Fruit fly (Drosophila melanogaster): Measurements from ENCODE around the gene CG2841.

CG2841 gene

DNA sequence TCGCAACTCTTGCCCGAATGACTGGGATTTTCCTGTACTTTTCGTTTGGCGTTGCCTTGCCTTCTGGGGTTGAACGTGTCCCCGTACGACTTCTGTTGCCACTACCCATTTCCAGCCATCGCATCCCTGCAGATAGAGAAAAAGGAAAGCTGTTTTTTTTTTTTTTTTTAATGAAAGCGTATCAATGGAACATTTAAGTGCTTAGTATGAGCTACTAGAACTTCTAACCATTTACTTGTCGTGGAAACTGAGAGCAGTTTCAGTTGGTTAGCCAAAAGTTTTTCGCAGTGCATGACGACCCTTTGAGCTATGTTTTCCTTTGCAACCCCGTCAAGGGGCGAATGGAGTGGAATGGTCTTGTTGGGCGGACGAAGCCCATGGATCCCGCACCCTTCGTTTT, 36.8 kb downstream of the CG2841 start (continued):
- no peak for TF ChIP-seq Vsx2 (GFP tag; optimal IDR thresholded peaks at IDR 0.05; ENCODE audit: partially characterized antibody)

DNA sequence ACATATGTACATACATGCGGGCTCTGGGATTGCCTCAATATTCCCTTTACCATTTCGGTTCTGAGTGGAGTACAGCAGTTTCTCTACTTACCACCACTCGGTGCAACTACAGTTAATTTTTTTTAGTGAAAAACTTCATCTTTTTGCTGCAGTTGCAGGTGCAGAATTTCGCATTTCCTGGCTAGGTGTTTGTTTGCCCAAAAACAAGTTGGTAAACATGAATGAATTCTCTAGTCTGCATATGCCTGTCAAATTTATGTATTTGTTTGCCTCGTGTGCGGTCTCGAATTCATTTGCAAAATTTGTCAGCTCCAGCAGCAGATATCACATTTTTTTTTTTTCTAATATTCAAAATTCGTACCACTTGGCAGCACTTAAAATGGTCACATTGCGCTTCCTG, 39.3 kb downstream of the CG2841 start, which contains the start of gene CG2854:
TSS of gene CG2854 (plus strand) at position 301 of the 400 bp plus-strand sequence.
- TF ChIP-seq Dfd (GFP tag; optimal IDR thresholded peaks at IDR 0.05), result no peak

DNA sequence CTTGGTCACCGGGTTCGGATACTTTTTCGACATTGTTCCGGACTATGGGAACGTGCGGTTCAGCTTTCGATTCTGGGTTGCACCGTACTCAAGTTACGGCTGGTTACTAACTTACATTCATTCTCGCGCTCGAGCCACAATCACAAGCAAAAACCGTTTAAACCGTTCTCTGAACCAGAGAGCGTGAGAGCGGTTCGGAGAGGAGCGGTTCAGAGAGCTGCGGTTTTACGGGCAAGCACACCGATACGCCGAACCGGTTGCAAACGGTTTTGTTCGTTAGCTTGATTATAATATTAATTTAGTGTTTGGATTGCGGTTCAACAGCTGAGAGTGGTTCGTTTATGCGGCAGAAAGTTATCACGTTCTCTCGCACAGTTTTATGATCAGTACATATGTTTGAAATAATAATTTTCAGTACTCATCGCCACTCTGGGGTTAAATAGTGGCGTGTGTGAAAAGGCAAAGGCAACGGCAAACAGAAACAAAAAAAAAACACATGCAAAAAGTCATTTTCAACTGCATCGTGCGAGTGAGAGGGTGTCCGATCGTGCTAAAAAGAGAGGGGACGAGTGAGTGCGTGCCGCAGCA, 40.4 kb downstream of the CG2841 start, which contains the start of gene CG14050:
TSS of gene CG14050 (minus strand) at position 560 of the 588 bp plus-strand sequence.
- TF ChIP-seq woc (GFP tag; optimal IDR thresholded peaks at IDR 0.05) (no peak), foxo (GFP tag; optimal IDR thresholded peaks at IDR 0.05) (peak in 1 of 2 experiments; percentile 20), fru (GFP tag; optimal IDR thresholded peaks at IDR 0.05) (peak; percentile 26)

DNA sequence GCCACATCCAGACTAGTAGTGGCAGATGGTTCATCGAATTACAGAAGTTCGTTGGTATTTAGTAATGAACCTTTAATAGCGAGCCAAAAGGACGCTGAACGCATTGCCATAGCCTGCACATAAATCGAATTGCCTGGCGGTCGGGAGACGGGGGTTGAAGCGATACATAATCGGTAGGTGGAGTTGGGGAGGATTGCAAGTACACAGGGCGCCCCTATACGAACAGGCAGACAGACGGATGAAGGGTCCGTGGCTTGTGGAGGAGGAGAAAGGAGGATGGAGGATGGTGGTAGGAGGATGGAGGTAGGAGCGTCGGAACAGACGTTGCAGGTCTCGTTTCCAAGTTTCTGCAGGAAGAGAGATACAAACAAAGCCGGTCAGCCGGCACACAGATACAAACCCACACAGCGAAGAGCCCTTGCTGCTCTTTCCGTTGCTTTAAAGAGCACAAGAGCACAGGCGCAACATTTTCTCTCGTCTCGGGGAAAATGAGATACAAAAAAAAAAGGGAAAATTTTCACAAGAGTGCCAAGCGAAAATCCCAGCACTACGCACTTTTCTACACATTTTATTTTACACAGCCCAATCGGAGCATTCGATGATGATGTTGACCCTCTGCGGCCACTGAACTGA, 42.4 kb downstream of the CG2841 start:
- TF ChIP-seq rgr (GFP tag; optimal IDR thresholded peaks at IDR 0.05), result no peak
- peak; percentile 20 for TF ChIP-seq psq (GFP tag; optimal IDR thresholded peaks at IDR 0.05)
- TF ChIP-seq foxo (GFP tag; optimal IDR thresholded peaks at IDR 0.05), result peak in 1 of 2 experiments; percentile 5

DNA sequence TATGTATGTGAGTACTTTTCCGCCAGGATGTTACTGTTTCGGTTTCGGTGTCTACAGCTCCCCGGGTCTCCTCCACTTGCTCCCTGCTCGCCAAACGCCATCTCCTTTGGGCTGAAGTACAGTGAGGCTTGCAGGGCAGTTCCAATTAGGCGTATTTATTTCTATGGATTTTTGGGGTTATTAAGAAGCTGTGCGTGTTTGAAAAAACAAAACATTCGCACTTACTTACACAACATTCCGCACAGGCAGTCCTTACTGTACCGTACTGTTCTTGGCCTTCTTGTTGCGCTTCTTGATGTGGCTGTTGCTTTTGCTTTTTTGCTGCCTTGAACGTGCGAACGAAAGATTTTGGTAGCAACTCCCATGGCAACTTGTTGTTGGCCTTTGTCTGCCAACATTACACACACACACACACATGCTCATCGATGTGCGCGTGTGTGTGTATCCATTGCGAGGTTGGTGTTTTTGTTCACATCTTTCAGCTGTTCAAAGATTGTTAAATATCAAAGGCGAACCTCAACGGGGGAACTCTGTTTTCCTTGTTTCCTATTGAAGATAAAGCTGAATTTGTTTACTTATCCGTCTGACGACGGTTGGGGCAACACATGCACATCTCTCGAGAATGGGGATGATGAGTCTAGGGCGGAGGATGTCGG, 44.1 kb downstream of the CG2841 start:
- TF ChIP-seq rgr (GFP tag; optimal IDR thresholded peaks at IDR 0.05) (peak; percentile 95), CrebA (GFP tag; optimal IDR thresholded peaks at IDR 0.05; ENCODE audit: borderline replicate concordance) (no peak), CG32264 (GFP tag; optimal IDR thresholded peaks at IDR 0.05) (peak; percentile 88), HLH106 (tag; optimal IDR thresholded peaks at IDR 0.05) (peak; percentile 93), Vsx2 (GFP tag; optimal IDR thresholded peaks at IDR 0.05; ENCODE audit: partially characterized antibody) (no peak), Dif (GFP tag; optimal IDR thresholded peaks at IDR 0.05; ENCODE audit: partially characterized antibody) (no peak), psq (GFP tag; optimal IDR thresholded peaks at IDR 0.05) (peak; percentile 93), CG9705 (GFP tag; optimal IDR thresholded peaks at IDR 0.05) (peak; percentile 83), Jra (GFP tag; optimal IDR thresholded peaks at IDR 0.05) (peak; percentile 92), Mio (GFP tag; optimal IDR thresholded peaks at IDR 0.05) (peak; percentile 80), usp (GFP tag; optimal IDR thresholded peaks at IDR 0.05) (no peak), dl (GFP tag; optimal IDR thresholded peaks at IDR 0.05; ENCODE audit: insufficient read depth in 1 of 2, partially characterized antibody in 2 of 2) (no peak), woc (GFP tag; optimal IDR thresholded peaks at IDR 0.05) (peak; percentile 97), pan (optimal IDR thresholded peaks at IDR 0.05) (no peak), Abd-B (GFP tag; optimal IDR thresholded peaks at IDR 0.05) (no peak), OdsH (GFP tag; optimal IDR thresholded peaks at IDR 0.05) (peak; percentile 93), fru (GFP tag; optimal IDR thresholded peaks at IDR 0.05) (peak; percentile 95), Hr83 (GFP tag; optimal IDR thresholded peaks at IDR 0.05; ENCODE audit: poor library complexity, severe bottlenecking) (peak; percentile 94), Sp1 (GFP tag; optimal IDR thresholded peaks at IDR 0.05) (peak; percentile 95), h (GFP tag; optimal IDR thresholded peaks at IDR 0.05) (peak; percentile 96), sv (GFP tag; optimal IDR thresholded peaks at IDR 0.05) (peak; percentile 29), dmrt93B (GFP tag; optimal IDR thresholded peaks at IDR 0.05) (peak; percentile 94), brk (GFP tag; optimal IDR thresholded peaks at IDR 0.05) (peak; percentile 88), foxo (GFP tag; optimal IDR thresholded peaks at IDR 0.05) (peak; percentile 77 to 95), Hr78 (GFP tag; optimal IDR thresholded peaks at IDR 0.05) (no peak), lola (GFP tag; optimal IDR thresholded peaks at IDR 0.05) (no peak), ey (GFP tag; optimal IDR thresholded peaks at IDR 0.05) (peak; percentile 97), Myc (optimal IDR thresholded peaks at IDR 0.05) (no peak), sage (GFP tag; optimal IDR thresholded peaks at IDR 0.05) (peak; percentile 93), GATAd (GFP tag; optimal IDR thresholded peaks at IDR 0.05) (peak; percentile 84), br (GFP tag; optimal IDR thresholded peaks at IDR 0.05) (peak; percentile 96), Hnf4 (GFP tag; optimal IDR thresholded peaks at IDR 0.05) (peak; percentile 98), dsf (GFP tag; optimal IDR thresholded peaks at IDR 0.05; ENCODE audit: borderline replicate concordance) (peak; percentile 85), jim (GFP tag; optimal IDR thresholded peaks at IDR 0.05) (peak; percentile 77), Dfd (GFP tag; optimal IDR thresholded peaks at IDR 0.05) (no peak), tai (GFP tag; optimal IDR thresholded peaks at IDR 0.05) (peak; percentile 97), N (GFP tag; optimal IDR thresholded peaks at IDR 0.05) (no peak), Rel (GFP tag; optimal IDR thresholded peaks at IDR 0.05) (peak; percentile 77), Rel (tag; optimal IDR thresholded peaks at IDR 0.05) (peak; percentile 57)

All from whole organism, wandering third instar larva.